Fruit fly (Drosophila melanogaster) Kc167 (cell line): ENCODE data around the gene Cog2.

Experiments used
- Myc ChIP-seq: fragments of >200 bp; optimal IDR thresholded peaks from 2 replicates; lab custom pipeline; 2017; ENCODE audit warnings: missing external identifiers
- Sin3A ChIP-seq: fragments of >200 bp; optimal IDR thresholded peaks from 2 replicates; lab custom pipeline; 2018; ENCODE audit warnings: missing external identifiers
- h ChIP-seq: fragments of >200 bp; optimal IDR thresholded peaks from 3 replicates; lab custom pipeline; 2018; ENCODE audit warnings: missing external identifiers
- insv ChIP-seq: fragments of >200 bp; optimal IDR thresholded peaks from 3 replicates; lab custom pipeline; 2018; ENCODE audit warnings: missing external identifiers
- psq ChIP-seq: fragments of >200 bp; optimal IDR thresholded peaks from 2 replicates; lab custom pipeline; 2017; ENCODE audit warnings: missing external identifiers
- ttk ChIP-seq: sonication (Bioruptor generic); optimal IDR thresholded peaks from 2 replicates; lab custom pipeline; 2017; ENCODE audit warnings: missing external identifiers

DNA sequence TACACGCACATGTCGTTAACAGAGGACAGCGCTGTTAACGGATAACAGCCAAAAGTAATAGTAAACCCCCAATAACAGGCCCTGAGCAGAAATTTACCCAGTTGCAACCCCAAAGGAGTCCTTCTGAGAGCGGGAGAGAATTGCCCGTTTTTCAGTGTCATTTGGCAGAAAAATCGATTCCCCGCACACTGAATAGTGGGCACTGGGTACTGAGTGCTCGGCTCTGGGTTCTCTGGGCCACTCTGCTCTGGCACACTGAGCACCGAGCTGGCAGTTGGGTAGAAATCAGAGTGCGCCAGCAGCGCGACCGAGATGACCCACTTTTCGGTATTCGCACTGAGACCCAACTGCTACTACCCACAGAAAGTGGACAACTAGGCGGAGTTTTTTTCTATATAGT is 12.9 kb upstream of the Cog2 start, which contains the start of gene Rbp:
- TF ChIP-seq h (lab: Kevin White, UChicago): no peak
- TF ChIP-seq Sin3A (lab: Kevin White, UChicago): no peak
- TF ChIP-seq Myc (lab: Kevin White, UChicago): no peak
- TF ChIP-seq psq (lab: Kevin White, UChicago): no peak
- no peak for TF ChIP-seq insv
- TF ChIP-seq ttk (lab: Kevin White, UChicago): no peak
